Fruit fly (Drosophila melanogaster) whole organism, embryonic: ENCODE results near the gene Cchl.
A peak's percentile ranks its signal among the peaks of the same experiment; 100 is the strongest.

ENCODE experiments used
- Adf1 ChIP-seq: fragments of 200-800 bp; sonication (Bioruptor generic); IDR thresholded peaks from 2 replicates; pipeline ENCODE4 v1.3.6; 2022; ENCODE audit warnings: missing biosample characterization, missing genetic modification characterization
- BtbVII ChIP-seq: fragments of 200-800 bp; sonication (Bioruptor generic); optimal IDR thresholded peaks from 3 replicates; lab custom pipeline; 2017; ENCODE audit warnings: missing biosample characterization, mild to moderate bottlenecking, missing genetic modification characterization
- CG10321 ChIP-seq: fragments of 200-800 bp; sonication (Bioruptor generic); IDR thresholded peaks from 2 replicates; pipeline ENCODE4 v1.3.6; 2022; ENCODE audit warnings: missing biosample characterization, missing genetic modification characterization
- CG10565 ChIP-seq: fragments of 200-800 bp; sonication (Bioruptor generic); optimal IDR thresholded peaks from 3 replicates; lab custom pipeline; 2016; ENCODE audit warnings: missing biosample characterization, mild to moderate bottlenecking, missing genetic modification characterization
- CG12104 ChIP-seq: fragments of 200-800 bp; sonication (Bioruptor generic); optimal IDR thresholded peaks from 3 replicates; lab custom pipeline; 2016; ENCODE audit warnings: missing biosample characterization, missing genetic modification characterization
- CG15601 ChIP-seq: fragments of 200-800 bp; sonication (Bioruptor generic); optimal IDR thresholded peaks from 3 replicates; lab custom pipeline; 2019; ENCODE audit warnings: missing biosample characterization, mild to moderate bottlenecking, missing genetic modification characterization, moderate library complexity
- CG17912 ChIP-seq: fragments of 200-800 bp; sonication (Bioruptor generic); optimal IDR thresholded peaks from 2 replicates; lab custom pipeline; 2018; ENCODE audit warnings: missing biosample characterization, mild to moderate bottlenecking, missing genetic modification characterization
- CG1832 ChIP-seq: fragments of 200-800 bp; sonication (Bioruptor generic); optimal IDR thresholded peaks from 2 replicates; lab custom pipeline; 2017; ENCODE audit warnings: missing biosample characterization, mild to moderate bottlenecking, missing genetic modification characterization, inconsistent platforms
- CG30431 ChIP-seq: fragments of 200-800 bp; sonication (Bioruptor generic); optimal IDR thresholded peaks from 2 replicates; lab custom pipeline; 2017; ENCODE audit warnings: missing biosample characterization, missing genetic modification characterization
- CG3847 ChIP-seq: fragments of 200-800 bp; sonication (Bioruptor generic); IDR thresholded peaks from 2 replicates; pipeline ENCODE4 v1.3.6; 2022; ENCODE audit warnings: missing biosample characterization, missing genetic modification characterization
- CG43689 ChIP-seq: fragments of 200-800 bp; sonication (Bioruptor generic); IDR thresholded peaks from 2 replicates; pipeline ENCODE4 v1.3.6; 2022; ENCODE audit warnings: missing biosample characterization, missing genetic modification characterization
- CG6689 ChIP-seq: fragments of 200-800 bp; sonication (Bioruptor generic); IDR thresholded peaks from 2 replicates; pipeline ENCODE4 v1.3.6; 2022; ENCODE audit warnings: missing biosample characterization, missing genetic modification characterization
- CG6791 ChIP-seq: fragments of 200-800 bp; sonication (Bioruptor generic); IDR thresholded peaks from 3 replicates; pipeline ENCODE4 v1.3.6; 2022; ENCODE audit warnings: missing biosample characterization, missing genetic modification characterization; ENCODE audit not compliant: partially characterized antibody
- CG7271 ChIP-seq: fragments of 200-800 bp; sonication (Bioruptor generic); optimal IDR thresholded peaks from 2 replicates; lab custom pipeline; 2018; ENCODE audit warnings: missing biosample characterization, mild to moderate bottlenecking, missing genetic modification characterization, moderate library complexity
- CG8359 ChIP-seq: fragments of 200-800 bp; sonication (Bioruptor generic); optimal IDR thresholded peaks from 2 replicates; lab custom pipeline; 2017; ENCODE audit warnings: missing biosample characterization, mild to moderate bottlenecking, missing genetic modification characterization, borderline replicate concordance
- CG8388 ChIP-seq: fragments of 200-800 bp; sonication (Bioruptor generic); optimal IDR thresholded peaks from 2 replicates; lab custom pipeline; 2019; ENCODE audit warnings: missing biosample characterization, mild to moderate bottlenecking, missing genetic modification characterization, moderate library complexity
- CG9727 ChIP-seq: fragments of 200-800 bp; sonication (Bioruptor generic); optimal IDR thresholded peaks from 3 replicates; lab custom pipeline; 2017; ENCODE audit warnings: missing biosample characterization, mild to moderate bottlenecking, missing genetic modification characterization
- CG9817 ChIP-seq: fragments of 200-800 bp; sonication (Bioruptor generic); optimal IDR thresholded peaks from 2 replicates; lab custom pipeline; 2018; ENCODE audit warnings: missing biosample characterization, mild to moderate bottlenecking, missing genetic modification characterization, moderate library complexity
- CG9932 ChIP-seq: fragments of 200-800 bp; sonication (Bioruptor generic); IDR thresholded peaks from 2 replicates; pipeline ENCODE4 v1.3.6; 2022; ENCODE audit warnings: missing biosample characterization, missing genetic modification characterization
- CHES-1-like ChIP-seq: fragments of 200-800 bp; sonication (Bioruptor generic); optimal IDR thresholded peaks from 2 replicates; lab custom pipeline; 2016; ENCODE audit warnings: missing biosample characterization, missing genetic modification characterization
- CTCF ChIP-seq: fragments of 200-800 bp; sonication (Bioruptor generic); optimal IDR thresholded peaks from 2 replicates; lab custom pipeline; 2017; ENCODE audit warnings: missing biosample characterization, mild to moderate bottlenecking, missing genetic modification characterization, moderate library complexity
- Gsc ChIP-seq: fragments of 200-800 bp; sonication (Bioruptor generic); IDR thresholded peaks from 2 replicates; pipeline ENCODE4 v1.3.6; 2022; ENCODE audit warnings: missing biosample characterization, missing genetic modification characterization
- Gug ChIP-seq: fragments of 200-800 bp; sonication (Bioruptor generic); IDR thresholded peaks from 4 replicates; pipeline ENCODE4 v1.3.6; 2022; ENCODE audit warnings: missing biosample characterization, missing genetic modification characterization
- HHEX ChIP-seq: fragments of 200-800 bp; sonication (Bioruptor generic); optimal IDR thresholded peaks from 3 replicates; lab custom pipeline; 2017; ENCODE audit warnings: missing biosample characterization, mild to moderate bottlenecking, missing genetic modification characterization, missing genetic modification reagents
- HLH4C ChIP-seq: fragments of 200-800 bp; sonication (Bioruptor generic); IDR thresholded peaks from 3 replicates; pipeline ENCODE4 v1.3.6; 2022; ENCODE audit warnings: missing biosample characterization, missing genetic modification characterization; ENCODE audit not compliant: partially characterized antibody
- Hr39 ChIP-seq: fragments of >200 bp; optimal IDR thresholded peaks from 2 replicates; lab custom pipeline; 2017
- NC2α ChIP-seq: fragments of 200-800 bp; sonication (Bioruptor generic); optimal IDR thresholded peaks from 2 replicates; lab custom pipeline; 2016; ENCODE audit warnings: missing biosample characterization, missing genetic modification characterization
- Nf-YA ChIP-seq: fragments of 200-800 bp; sonication (Bioruptor generic); IDR thresholded peaks from 2 replicates; pipeline ENCODE4 v1.3.6; 2022; ENCODE audit warnings: missing biosample characterization, missing genetic modification characterization
- Pdp1 ChIP-seq, 2 experiments: fragments of 200-800 bp; sonication (Bioruptor generic); optimal IDR thresholded peaks; 3 replicates each; lab custom pipeline; 2016; ENCODE audit warnings: missing biosample characterization in 2 of 2, missing genetic modification characterization in 2 of 2, mild to moderate bottlenecking in 1 of 2, moderate library complexity in 1 of 2
- Scr ChIP-seq: fragments of 200-800 bp; sonication (Bioruptor generic); IDR thresholded peaks from 2 replicates; pipeline ENCODE4 v1.3.6; 2022; ENCODE audit warnings: missing biosample characterization, missing genetic modification characterization; ENCODE audit not compliant: partially characterized antibody
- amos ChIP-seq: fragments of 200-800 bp; sonication (Bioruptor generic); IDR thresholded peaks from 2 replicates; pipeline ENCODE4 v1.3.6; 2022; ENCODE audit warnings: missing biosample characterization, missing genetic modification characterization; ENCODE audit not compliant: partially characterized antibody
- ara ChIP-seq: fragments of 200-800 bp; sonication (Bioruptor generic); IDR thresholded peaks from 2 replicates; pipeline ENCODE4 v1.3.6; 2022; ENCODE audit warnings: missing biosample characterization, missing genetic modification characterization
- bcd ChIP-seq: fragments of 200-800 bp; sonication (Bioruptor generic); optimal IDR thresholded peaks from 2 replicates; lab custom pipeline; 2017; ENCODE audit warnings: missing biosample characterization, mild to moderate bottlenecking, missing genetic modification characterization
- croc ChIP-seq: fragments of 200-800 bp; sonication (Bioruptor generic); conservative IDR thresholded peaks from 3 replicates; pipeline ENCODE4 v1.3.6; 2022; ENCODE audit warnings: missing biosample characterization, missing genetic modification characterization
- cwo ChIP-seq: fragments of 200-800 bp; sonication (Bioruptor generic); optimal IDR thresholded peaks from 3 replicates; lab custom pipeline; 2017; ENCODE audit warnings: missing biosample characterization, missing genetic modification characterization, mild to moderate bottlenecking, moderate library complexity, missing genetic modification reagents
- ewg ChIP-seq: fragments of 200-800 bp; sonication (Bioruptor generic); optimal IDR thresholded peaks from 3 replicates; lab custom pipeline; 2017; ENCODE audit warnings: mild to moderate bottlenecking, missing biosample characterization, missing genetic modification reagents, missing genetic modification characterization
- fd3F ChIP-seq: fragments of 200-800 bp; sonication (Bioruptor generic); optimal IDR thresholded peaks from 2 replicates; lab custom pipeline; 2018; ENCODE audit warnings: missing biosample characterization, mild to moderate bottlenecking, missing genetic modification characterization, moderate library complexity
- fu2 ChIP-seq: fragments of 200-800 bp; sonication (Bioruptor generic); optimal IDR thresholded peaks from 2 replicates; lab custom pipeline; 2016; ENCODE audit warnings: missing biosample characterization, missing genetic modification characterization
- gce ChIP-seq: fragments of 200-800 bp; sonication (Bioruptor generic); IDR thresholded peaks from 3 replicates; pipeline ENCODE4 v1.3.6; 2022; ENCODE audit warnings: missing biosample characterization, missing genetic modification characterization
- grau ChIP-seq: fragments of 200-800 bp; optimal IDR thresholded peaks from 3 replicates; lab custom pipeline; 2019; ENCODE audit warnings: missing biosample characterization, mild to moderate bottlenecking, missing genetic modification characterization, moderate library complexity
- gro ChIP-seq: fragments of 200-800 bp; sonication (Bioruptor generic); optimal IDR thresholded peaks from 2 replicates; lab custom pipeline; 2016; ENCODE audit warnings: missing biosample characterization, missing genetic modification characterization
- gsb ChIP-seq: fragments of 200-800 bp; sonication (Bioruptor generic); IDR thresholded peaks from 2 replicates; pipeline ENCODE4 v1.3.6; 2022; ENCODE audit warnings: missing biosample characterization, missing genetic modification characterization
- hbn ChIP-seq: fragments of 200-800 bp; sonication (Bioruptor generic); IDR thresholded peaks from 2 replicates; pipeline ENCODE4 v1.3.6; 2022; ENCODE audit warnings: missing biosample characterization, missing genetic modification characterization; ENCODE audit not compliant: partially characterized antibody
- ind ChIP-seq: fragments of 200-800 bp; sonication (Bioruptor generic); optimal IDR thresholded peaks from 3 replicates; lab custom pipeline; 2016; ENCODE audit warnings: missing biosample characterization, missing genetic modification characterization
- kah ChIP-seq: fragments of 200-800 bp; sonication (Bioruptor generic); optimal IDR thresholded peaks from 2 replicates; lab custom pipeline; 2018; ENCODE audit warnings: missing biosample characterization, mild to moderate bottlenecking, missing genetic modification characterization
- lbe ChIP-seq: fragments of 200-800 bp; sonication (Bioruptor generic); optimal IDR thresholded peaks from 2 replicates; lab custom pipeline; 2016; ENCODE audit warnings: missing biosample characterization, mild to moderate bottlenecking, missing genetic modification characterization
- nmo ChIP-seq: fragments of 200-800 bp; sonication (Bioruptor generic); optimal IDR thresholded peaks from 2 replicates; lab custom pipeline; 2018; ENCODE audit warnings: missing biosample characterization, mild to moderate bottlenecking, missing genetic modification characterization, moderate library complexity
- slp2 ChIP-seq: fragments of 200-800 bp; sonication (Bioruptor generic); optimal IDR thresholded peaks from 2 replicates; lab custom pipeline; 2016; ENCODE audit warnings: missing biosample characterization, missing genetic modification characterization
- tap ChIP-seq: fragments of 200-800 bp; optimal IDR thresholded peaks from 3 replicates; lab custom pipeline; 2019; ENCODE audit warnings: missing biosample characterization, mild to moderate bottlenecking, missing genetic modification characterization, moderate library complexity
- wek ChIP-seq: fragments of 200-800 bp; sonication (Bioruptor generic); optimal IDR thresholded peaks from 3 replicates; lab custom pipeline; 2018; ENCODE audit warnings: missing biosample characterization, mild to moderate bottlenecking, missing genetic modification characterization, moderate library complexity

Cchl gene

dm6 chr3R:22049134-22049796, 22.0 kb upstream of the Cchl start (continued):
- TF ChIP-seq CG1832 (GFP tag; lab: Kevin White, UChicago) = no peak
- peak; percentile 74; the same call in 1 of the 2 replicates for TF ChIP-seq ara (GFP tag; lab: Robert Waterston, UW)
- peak; percentile 68 for TF ChIP-seq slp2
- no peak for TF ChIP-seq lbe (GFP tag; lab: Kevin White, UChicago)
- TF ChIP-seq Adf1 (GFP tag; lab: Robert Waterston, UW) = no peak
- 0 out of 3 replicates have a peak, but pooled peaks have one; percentile 38 for TF ChIP-seq gce
- TF ChIP-seq ewg (GFP tag; lab: Kevin White, UChicago) = peak; percentile 63
- no peak for TF ChIP-seq Gsc (GFP tag; lab: Robert Waterston, UW)
- TF ChIP-seq NC2α (GFP tag; lab: Kevin White, UChicago) = peak; percentile 20
- peak; percentile 16 for TF ChIP-seq CTCF (GFP tag; lab: Kevin White, UChicago)
- TF ChIP-seq CG8388 (GFP tag; lab: Kevin White, UChicago) = peak; percentile 80
- peak; percentile 58 for TF ChIP-seq gsb (GFP tag; lab: Robert Waterston, UW)
- TF ChIP-seq kah = peak; percentile 68
- no peak for TF ChIP-seq HLH4C (GFP tag; lab: Robert Waterston, UW)
- no peak for TF ChIP-seq wek (GFP tag; lab: Kevin White, UChicago)
- TF ChIP-seq Nf-YA (GFP tag; lab: Robert Waterston, UW) = peak; percentile 60
- TF ChIP-seq fd3F (GFP tag; lab: Kevin White, UChicago) = peak; percentile 78
- TF ChIP-seq Pdp1 (GFP tag; optimal IDR thresholded peaks at IDR 0.05; lab: Kevin White, UChicago) = peak; percentile 60 to 80
- no peak for TF ChIP-seq hbn (GFP tag; lab: Robert Waterston, UW)
- TF ChIP-seq CG10565 (GFP tag; lab: Kevin White, UChicago) = peak; percentile 2
- peak; percentile 79 for TF ChIP-seq nmo
- peak; percentile 70 for TF ChIP-seq Gug (GFP tag; lab: Robert Waterston, UW)
- peak; percentile 67 for TF ChIP-seq CG43689 (GFP tag; lab: Robert Waterston, UW)
- peak; percentile 77 for TF ChIP-seq CG9817
- peak; percentile 82 for TF ChIP-seq gro (GFP tag; lab: Kevin White, UChicago)
- TF ChIP-seq grau (tag; lab: Kevin White, UChicago) = peak; percentile 80
- peak; percentile 66 for TF ChIP-seq CG10321
- TF ChIP-seq CG6791 (GFP tag; lab: Robert Waterston, UW) = no peak
- TF ChIP-seq Scr (GFP tag; lab: Robert Waterston, UW) = no peak
- TF ChIP-seq CG30431 (GFP tag; lab: Kevin White, UChicago) = peak; percentile 63
- TF ChIP-seq CG12104 (GFP tag; lab: Kevin White, UChicago) = peak; percentile 59
- TF ChIP-seq CG6689 (GFP tag; lab: Robert Waterston, UW) = peak; percentile 84
- no peak for TF ChIP-seq CG7271
- TF ChIP-seq CG8359 = peak; percentile 34
- peak; percentile 72 for TF ChIP-seq CG9932 (GFP tag; lab: Robert Waterston, UW)
- TF ChIP-seq ind (GFP tag; lab: Kevin White, UChicago) = peak; percentile 77
- TF ChIP-seq Hr39 (lab: Kevin White, UChicago) = no peak
- peak; percentile 80 for TF ChIP-seq tap (tag; lab: Kevin White, UChicago)
- TF ChIP-seq CG9727 = peak; percentile 80
- TF ChIP-seq CG3847 (GFP tag; lab: Robert Waterston, UW) = peak; percentile 77
- peak; percentile 76 for TF ChIP-seq bcd (GFP tag; lab: Kevin White, UChicago)
- peak; percentile 68 for TF ChIP-seq CHES-1-like (GFP tag; lab: Kevin White, UChicago)
- TF ChIP-seq BtbVII = peak; percentile 73
- no peak for TF ChIP-seq amos (GFP tag; lab: Robert Waterston, UW)
- TF ChIP-seq CG15601 = peak; percentile 58
- peak; percentile 84 for TF ChIP-seq HHEX (GFP tag; lab: Kevin White, UChicago)
- peak; percentile 96 for TF ChIP-seq cwo (GFP tag; lab: Kevin White, UChicago)
- TF ChIP-seq croc = peak; percentile 68
- TF ChIP-seq fu2 (GFP tag; lab: Kevin White, UChicago) = peak; percentile 43
- peak; percentile 7 for TF ChIP-seq CG17912 (GFP tag; lab: Kevin White, UChicago)
